Fruit fly (Drosophila melanogaster) whole organism, embryonic: ENCODE measurements around the gene CG15040.
A peak's percentile ranks its signal among the peaks of the same experiment; 100 is the strongest.

Experiments
- Bdp1 ChIP-seq: fragments of 200-800 bp; sonication (Bioruptor generic); optimal IDR thresholded peaks from 3 replicates; lab custom pipeline; 2016; ENCODE audit warnings: missing biosample characterization, missing genetic modification characterization
- CG11696 ChIP-seq: fragments of 200-800 bp; sonication (Bioruptor generic); IDR thresholded peaks from 2 replicates; pipeline ENCODE4 v1.3.6; 2022; ENCODE audit warnings: missing biosample characterization, missing genetic modification characterization
- CG13287 ChIP-seq: fragments of 200-800 bp; sonication (Bioruptor generic); IDR thresholded peaks from 2 replicates; pipeline ENCODE4 v1.3.6; 2022; ENCODE audit warnings: missing biosample characterization, missing genetic modification characterization; ENCODE audit not compliant: partially characterized antibody
- CG13424 ChIP-seq: fragments of 200-800 bp; sonication (Bioruptor generic); optimal IDR thresholded peaks from 2 replicates; lab custom pipeline; 2019; ENCODE audit warnings: missing biosample characterization, mild to moderate bottlenecking, missing genetic modification characterization, moderate library complexity
- CG14667 ChIP-seq: fragments of 200-800 bp; sonication (Bioruptor generic); IDR thresholded peaks from 2 replicates; pipeline ENCODE4 v1.3.6; 2022; ENCODE audit warnings: missing biosample characterization, missing genetic modification characterization
- CG15479 ChIP-seq: fragments of 200-800 bp; sonication (Bioruptor generic); optimal IDR thresholded peaks from 3 replicates; lab custom pipeline; 2019; ENCODE audit warnings: missing biosample characterization, mild to moderate bottlenecking, missing genetic modification characterization, moderate library complexity
- CG15601 ChIP-seq: fragments of 200-800 bp; sonication (Bioruptor generic); optimal IDR thresholded peaks from 3 replicates; lab custom pipeline; 2019; ENCODE audit warnings: missing biosample characterization, mild to moderate bottlenecking, missing genetic modification characterization, moderate library complexity
- CG18476 ChIP-seq: fragments of 200-800 bp; sonication (Bioruptor generic); optimal IDR thresholded peaks from 2 replicates; lab custom pipeline; 2016; ENCODE audit warnings: missing biosample characterization, mild to moderate bottlenecking, missing genetic modification characterization
- CG2875 ChIP-seq: fragments of 200-800 bp; sonication (Bioruptor generic); optimal IDR thresholded peaks from 2 replicates; lab custom pipeline; 2017; ENCODE audit warnings: missing biosample characterization, mild to moderate bottlenecking, missing genetic modification characterization, missing genetic modification reagents
- CG31224 ChIP-seq: fragments of 200-800 bp; sonication (Bioruptor generic); IDR thresholded peaks from 2 replicates; pipeline ENCODE4 v1.3.6; 2022; ENCODE audit warnings: missing biosample characterization, missing genetic modification characterization
- CG31388 ChIP-seq: fragments of 200-800 bp; sonication (Bioruptor generic); optimal IDR thresholded peaks from 2 replicates; lab custom pipeline; 2016; ENCODE audit warnings: missing biosample characterization, missing genetic modification characterization
- CG33213 ChIP-seq: fragments of 200-800 bp; sonication (Bioruptor generic); optimal IDR thresholded peaks from 3 replicates; lab custom pipeline; 2016; ENCODE audit warnings: missing biosample characterization, missing genetic modification characterization
- CG6689 ChIP-seq: fragments of 200-800 bp; sonication (Bioruptor generic); IDR thresholded peaks from 2 replicates; pipeline ENCODE4 v1.3.6; 2022; ENCODE audit warnings: missing biosample characterization, missing genetic modification characterization
- CG7987 ChIP-seq: fragments of 200-800 bp; sonication (Bioruptor generic); optimal IDR thresholded peaks from 2 replicates; lab custom pipeline; 2018; ENCODE audit warnings: missing biosample characterization, mild to moderate bottlenecking, missing genetic modification characterization, moderate library complexity
- CG9727 ChIP-seq: fragments of 200-800 bp; sonication (Bioruptor generic); optimal IDR thresholded peaks from 3 replicates; lab custom pipeline; 2017; ENCODE audit warnings: missing biosample characterization, mild to moderate bottlenecking, missing genetic modification characterization
- Chrac-16 ChIP-seq: fragments of 200-800 bp; sonication (Bioruptor generic); optimal IDR thresholded peaks from 3 replicates; lab custom pipeline; 2016; ENCODE audit warnings: missing biosample characterization, missing genetic modification characterization
- Hmr ChIP-seq: fragments of 200-800 bp; sonication (Bioruptor generic); optimal IDR thresholded peaks from 3 replicates; lab custom pipeline; 2017; ENCODE audit warnings: mild to moderate bottlenecking, missing biosample characterization, missing genetic modification reagents, missing genetic modification characterization
- Mad ChIP-seq: fragments of 200-800 bp; sonication (Bioruptor generic); optimal IDR thresholded peaks from 2 replicates; lab custom pipeline; 2016; ENCODE audit warnings: missing biosample characterization, missing genetic modification characterization
- Med ChIP-seq: fragments of 200-800 bp; sonication (Bioruptor generic); peaks from one replicate; lab custom pipeline; 2016; ENCODE audit warnings: missing biosample characterization, missing genetic modification characterization, mild to moderate bottlenecking, inconsistent platforms, moderate library complexity
- NFAT ChIP-seq: fragments of 200-800 bp; sonication (Bioruptor generic); IDR thresholded peaks from 2 replicates; pipeline ENCODE4 v1.3.6; 2022; ENCODE audit warnings: missing biosample characterization, missing genetic modification characterization
- NK7.1 ChIP-seq: fragments of 200-800 bp; sonication (Bioruptor generic); optimal IDR thresholded peaks from 3 replicates; lab custom pipeline; 2016; ENCODE audit warnings: missing biosample characterization, missing genetic modification characterization
- Sry-β ChIP-seq: fragments of 200-800 bp; sonication (Bioruptor generic); optimal IDR thresholded peaks from 2 replicates; lab custom pipeline; 2018; ENCODE audit warnings: missing biosample characterization, mild to moderate bottlenecking, missing genetic modification characterization, moderate library complexity
- Vsx1 ChIP-seq: fragments of 200-800 bp; sonication (Bioruptor generic); optimal IDR thresholded peaks from 2 replicates; lab custom pipeline; 2017; ENCODE audit warnings: missing biosample characterization, mild to moderate bottlenecking, missing genetic modification characterization, missing genetic modification reagents
- ap ChIP-seq: fragments of 200-800 bp; sonication (Bioruptor generic); IDR thresholded peaks from 2 replicates; pipeline ENCODE4 v1.3.6; 2022; ENCODE audit warnings: missing biosample characterization, missing genetic modification characterization
- ara ChIP-seq: fragments of 200-800 bp; sonication (Bioruptor generic); IDR thresholded peaks from 2 replicates; pipeline ENCODE4 v1.3.6; 2022; ENCODE audit warnings: missing biosample characterization, missing genetic modification characterization
- ash1 ChIP-seq: fragments of 200-800 bp; sonication (Bioruptor generic); optimal IDR thresholded peaks from 2 replicates; lab custom pipeline; 2018; ENCODE audit warnings: missing biosample characterization, mild to moderate bottlenecking, missing genetic modification characterization
- chif ChIP-seq, 2 experiments: fragments of 200-800 bp; sonication (Bioruptor generic); optimal IDR thresholded peaks; 3 replicates each; lab custom pipeline; 2016; ENCODE audit warnings: missing biosample characterization in 2 of 2, missing genetic modification characterization in 2 of 2
- da ChIP-seq: fragments of 200-800 bp; sonication (Bioruptor generic); optimal IDR thresholded peaks from 2 replicates; lab custom pipeline; 2016; ENCODE audit warnings: missing biosample characterization, missing genetic modification characterization
- dan ChIP-seq: fragments of 200-800 bp; sonication (Bioruptor generic); IDR thresholded peaks from 2 replicates; pipeline ENCODE4 v1.3.6; 2022; ENCODE audit warnings: missing biosample characterization, missing genetic modification characterization
- dmrt11E ChIP-seq: fragments of 200-800 bp; sonication (Bioruptor generic); optimal IDR thresholded peaks from 3 replicates; lab custom pipeline; 2018; ENCODE audit warnings: missing biosample characterization, mild to moderate bottlenecking, missing genetic modification characterization, moderate library complexity
- dpn ChIP-seq, 2 experiments: fragments of 200-800 bp; sonication (Bioruptor generic); optimal IDR thresholded peaks; 3 replicates each; lab custom pipeline; 2016; ENCODE audit warnings: missing biosample characterization in 2 of 2, missing genetic modification characterization in 2 of 2
- ewg ChIP-seq: fragments of 200-800 bp; sonication (Bioruptor generic); optimal IDR thresholded peaks from 3 replicates; lab custom pipeline; 2017; ENCODE audit warnings: mild to moderate bottlenecking, missing biosample characterization, missing genetic modification reagents, missing genetic modification characterization
- exex ChIP-seq: fragments of 200-800 bp; sonication (Bioruptor generic); optimal IDR thresholded peaks from 4 replicates; lab custom pipeline; 2018; ENCODE audit warnings: missing biosample characterization, mild to moderate bottlenecking, missing genetic modification characterization, moderate library complexity
- eyg ChIP-seq: fragments of 200-800 bp; sonication (Bioruptor generic); optimal IDR thresholded peaks from 3 replicates; lab custom pipeline; 2016; ENCODE audit warnings: missing biosample characterization, missing genetic modification characterization
- fd3F ChIP-seq: fragments of 200-800 bp; sonication (Bioruptor generic); optimal IDR thresholded peaks from 2 replicates; lab custom pipeline; 2018; ENCODE audit warnings: missing biosample characterization, mild to moderate bottlenecking, missing genetic modification characterization, moderate library complexity
- grn ChIP-seq: fragments of 200-800 bp; sonication (Bioruptor generic); optimal IDR thresholded peaks from 3 replicates; lab custom pipeline; 2017; ENCODE audit warnings: missing biosample characterization, missing genetic modification characterization
- hth ChIP-seq: fragments of >200 bp; optimal IDR thresholded peaks from 2 replicates; lab custom pipeline; 2017; ENCODE audit warnings: inconsistent platforms
- jigr1 ChIP-seq: fragments of 200-800 bp; sonication (Bioruptor generic); IDR thresholded peaks from 3 replicates; pipeline ENCODE4 v1.3.6; 2022; ENCODE audit warnings: missing biosample characterization, missing genetic modification characterization
- ken ChIP-seq: fragments of 200-800 bp; sonication (Bioruptor generic); IDR thresholded peaks from 3 replicates; pipeline ENCODE4 v1.3.6; 2022; ENCODE audit warnings: missing biosample characterization, missing genetic modification characterization
- lab ChIP-seq: fragments of 200-800 bp; sonication (Bioruptor generic); optimal IDR thresholded peaks from 3 replicates; lab custom pipeline; 2017; ENCODE audit warnings: missing biosample characterization, missing genetic modification characterization, mild to moderate bottlenecking, moderate library complexity, missing genetic modification reagents
- p53 ChIP-seq: fragments of 200-800 bp; sonication (Bioruptor generic); optimal IDR thresholded peaks from 2 replicates; lab custom pipeline; 2016; ENCODE audit warnings: missing biosample characterization, missing genetic modification characterization
- pfk ChIP-seq: fragments of 200-800 bp; sonication (Bioruptor generic); optimal IDR thresholded peaks from 2 replicates; lab custom pipeline; 2018; ENCODE audit warnings: missing biosample characterization, mild to moderate bottlenecking, missing genetic modification characterization, moderate library complexity
- run ChIP-seq: fragments of 200-800 bp; sonication (Bioruptor generic); optimal IDR thresholded peaks from 3 replicates; lab custom pipeline; 2018; ENCODE audit warnings: missing biosample characterization, mild to moderate bottlenecking, missing genetic modification characterization
- sc ChIP-seq, 3 experiments: fragments of >200 bp in 2 of 3; fragments of 200-800 bp in 1 of 3; sonication (Bioruptor generic) in 1 of 3; optimal IDR thresholded peaks; 2 replicates in 2 of 3; 3 replicates in 1 of 3; lab custom pipeline; 2017; ENCODE audit warnings: mild to moderate bottlenecking in 1 of 3, missing biosample characterization in 1 of 3, missing genetic modification characterization in 1 of 3, missing genetic modification reagents in 1 of 3
- ssp ChIP-seq: fragments of 200-800 bp; sonication (Bioruptor generic); IDR thresholded peaks from 2 replicates; pipeline ENCODE4 v1.3.6; 2022; ENCODE audit warnings: missing biosample characterization, missing genetic modification characterization
- trh ChIP-seq: fragments of 200-800 bp; sonication (Bioruptor generic); optimal IDR thresholded peaks from 2 replicates; lab custom pipeline; 2016; ENCODE audit warnings: missing biosample characterization, missing genetic modification characterization
- vfl ChIP-seq: fragments of 200-800 bp; sonication (Bioruptor generic); optimal IDR thresholded peaks from 2 replicates; lab custom pipeline; 2016; ENCODE audit warnings: missing biosample characterization, missing genetic modification characterization
- wek ChIP-seq: fragments of 200-800 bp; sonication (Bioruptor generic); optimal IDR thresholded peaks from 3 replicates; lab custom pipeline; 2018; ENCODE audit warnings: missing biosample characterization, mild to moderate bottlenecking, missing genetic modification characterization, moderate library complexity
- yki ChIP-seq: fragments of >200 bp; optimal IDR thresholded peaks from 3 replicates; lab custom pipeline; 2018
- zen ChIP-seq: fragments of 200-800 bp; sonication (Bioruptor generic); optimal IDR thresholded peaks from 3 replicates; lab custom pipeline; 2018; ENCODE audit warnings: missing biosample characterization, mild to moderate bottlenecking, missing genetic modification characterization, moderate library complexity
- zf30C ChIP-seq: fragments of 200-800 bp; sonication (Bioruptor generic); optimal IDR thresholded peaks from 3 replicates; lab custom pipeline; 2018; ENCODE audit warnings: missing biosample characterization, mild to moderate bottlenecking, missing genetic modification characterization

The CG15040 gene

dm6 chrX:18645720-18646213 lies 28.4 kb upstream of the CG15040 start (continued):
- no peak for TF ChIP-seq CG31388
- no peak for TF ChIP-seq ap
- TF ChIP-seq CG18476, result peak; percentile 13
- no peak for TF ChIP-seq run
- TF ChIP-seq ssp (GFP tag; lab: Robert Waterston, UW), result peak; percentile 16; the same call in 1 of the 2 replicates
- TF ChIP-seq pfk, result peak; percentile 24
- no peak for TF ChIP-seq CG15479 (GFP tag; lab: Kevin White, UChicago)
- peak; percentile 25 to 52 for TF ChIP-seq dpn (GFP tag; optimal IDR thresholded peaks at IDR 0.05; lab: Kevin White, UChicago)
- TF ChIP-seq CG15601 (tag; lab: Kevin White, UChicago), result peak; percentile 60
- TF ChIP-seq ara, result peak; percentile 51; the same call in 1 of the 2 replicates
- no peak for TF ChIP-seq ash1
- TF ChIP-seq NFAT (GFP tag; lab: Robert Waterston, UW), result no peak
- peak; percentile 45 for TF ChIP-seq ewg
- TF ChIP-seq dmrt11E (tag; lab: Kevin White, UChicago), result peak; percentile 57
- TF ChIP-seq exex (tag; lab: Kevin White, UChicago), result no peak
- no peak for TF ChIP-seq CG11696 (GFP tag; lab: Robert Waterston, UW)
- TF ChIP-seq CG31224, result no peak
- TF ChIP-seq lab (GFP tag; lab: Kevin White, UChicago), result peak; percentile 84
- TF ChIP-seq Med (GFP tag; lab: Kevin White, UChicago), result peak; percentile 77
- peak; percentile 37 to 65 for TF ChIP-seq chif (GFP tag; optimal IDR thresholded peaks at IDR 0.05; lab: Kevin White, UChicago)
- TF ChIP-seq p53, result no peak
- TF ChIP-seq sc (optimal IDR thresholded peaks at IDR 0.05; lab: Kevin White, UChicago), result no peak
- TF ChIP-seq sc (GFP tag; optimal IDR thresholded peaks at IDR 0.05; lab: Kevin White, UChicago), result peak; percentile 27
- TF ChIP-seq da, result no peak
- peak; percentile 62 for TF ChIP-seq CG13424 (tag; lab: Kevin White, UChicago)
- no peak for TF ChIP-seq trh (GFP tag; lab: Kevin White, UChicago)
- peak; percentile 19 for TF ChIP-seq Vsx1 (GFP tag; lab: Kevin White, UChicago)
- TF ChIP-seq vfl (GFP tag; lab: Kevin White, UChicago), result peak; percentile 23
- no peak for TF ChIP-seq dan (GFP tag; lab: Robert Waterston, UW)
- TF ChIP-seq jigr1 (GFP tag; lab: Robert Waterston, UW), result no peak
- peak; percentile 27 for TF ChIP-seq NK7.1 (GFP tag; lab: Kevin White, UChicago)
- no peak for TF ChIP-seq Mad (GFP tag; lab: Kevin White, UChicago)
- no peak for TF ChIP-seq hth (lab: Kevin White, UChicago)
- TF ChIP-seq CG6689 (GFP tag; lab: Robert Waterston, UW), result peak; percentile 65
- TF ChIP-seq yki (lab: Kevin White, UChicago), result no peak
- no peak for TF ChIP-seq Sry-β
- no peak for TF ChIP-seq CG2875
- no peak for TF ChIP-seq fd3F (GFP tag; lab: Kevin White, UChicago)
- TF ChIP-seq CG33213 (GFP tag; lab: Kevin White, UChicago), result no peak
- no peak for TF ChIP-seq CG14667 (GFP tag; lab: Robert Waterston, UW)
- peak; percentile 53; the same call in 1 of the 3 replicates for TF ChIP-seq ken (GFP tag; lab: Robert Waterston, UW)
- TF ChIP-seq zf30C (GFP tag; lab: Kevin White, UChicago), result peak; percentile 87
- TF ChIP-seq CG9727 (GFP tag; lab: Kevin White, UChicago), result peak; percentile 78
- peak; percentile 55 for TF ChIP-seq Hmr (GFP tag; lab: Kevin White, UChicago)
- no peak for TF ChIP-seq zen
- TF ChIP-seq CG7987 (GFP tag; lab: Kevin White, UChicago), result peak; percentile 65
- TF ChIP-seq wek (GFP tag; lab: Kevin White, UChicago), result peak; percentile 19
- peak; percentile 16 for TF ChIP-seq grn
- TF ChIP-seq Bdp1 (GFP tag; lab: Kevin White, UChicago), result peak; percentile 40
- TF ChIP-seq eyg (GFP tag; lab: Kevin White, UChicago), result no peak
- TF ChIP-seq CG13287 (GFP tag; lab: Robert Waterston, UW), result no peak
- TF ChIP-seq Chrac-16, result peak; percentile 51
